Fruit fly (Drosophila melanogaster): Measurements from ENCODE around the gene S6KL.

DNA sequence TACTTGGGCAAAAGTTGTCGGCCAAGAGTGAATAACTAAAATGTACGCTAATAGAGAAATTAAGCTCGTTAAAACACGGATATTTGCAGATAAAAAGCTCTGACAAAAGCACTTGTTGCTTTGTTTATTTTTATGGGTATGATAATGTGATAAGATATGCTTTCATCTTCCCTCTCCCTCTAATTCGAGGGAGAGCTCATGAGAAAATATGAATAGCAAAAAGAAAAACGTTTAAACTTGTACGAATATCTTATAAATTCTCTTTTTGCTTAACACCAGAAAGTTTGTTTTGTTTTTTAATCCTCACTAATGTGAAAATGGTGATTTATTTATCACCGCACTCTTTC is 60.7 kb downstream of the S6KL start:
- TF ChIP-seq usp (GFP tag; optimal IDR thresholded peaks at IDR 0.05) (no peak), tai (GFP tag; optimal IDR thresholded peaks at IDR 0.05) (no peak), psq (GFP tag; optimal IDR thresholded peaks at IDR 0.05) (no peak), Abd-B (GFP tag; optimal IDR thresholded peaks at IDR 0.05) (no peak), N (GFP tag; optimal IDR thresholded peaks at IDR 0.05) (no peak), h (GFP tag; optimal IDR thresholded peaks at IDR 0.05) (no peak), Dif (GFP tag; optimal IDR thresholded peaks at IDR 0.05; ENCODE audit: partially characterized antibody) (no peak), br (GFP tag; optimal IDR thresholded peaks at IDR 0.05) (no peak), OdsH (GFP tag; optimal IDR thresholded peaks at IDR 0.05) (no peak), rgr (GFP tag; optimal IDR thresholded peaks at IDR 0.05) (no peak), pan (optimal IDR thresholded peaks at IDR 0.05) (no peak), sage (GFP tag; optimal IDR thresholded peaks at IDR 0.05) (no peak), dmrt93B (GFP tag; optimal IDR thresholded peaks at IDR 0.05) (no peak)
